Fruit fly (Drosophila melanogaster) whole organism, embryonic: ENCODE data around the gene Ptp10D.
A peak's percentile ranks its signal among the peaks of the same experiment; 100 is the strongest.

Experiments
- BEAF-32 ChIP-seq: fragments of 200-800 bp; sonication (Bioruptor generic); optimal IDR thresholded peaks from 3 replicates; lab custom pipeline; 2017; ENCODE audit warnings: missing biosample characterization, missing genetic modification characterization, mild to moderate bottlenecking, moderate library complexity, missing genetic modification reagents
- CG10431 ChIP-seq: fragments of 200-800 bp; sonication (Bioruptor generic); optimal IDR thresholded peaks from 3 replicates; lab custom pipeline; 2018; ENCODE audit warnings: missing biosample characterization, mild to moderate bottlenecking, missing genetic modification characterization
- CG12659 ChIP-seq: fragments of 200-800 bp; sonication (Bioruptor generic); optimal IDR thresholded peaks from 3 replicates; lab custom pipeline; 2017; ENCODE audit warnings: mild to moderate bottlenecking, missing biosample characterization, missing genetic modification reagents, missing genetic modification characterization
- CG13894 ChIP-seq: fragments of 200-800 bp; sonication (Bioruptor generic); optimal IDR thresholded peaks from 3 replicates; lab custom pipeline; 2018; ENCODE audit warnings: missing biosample characterization, mild to moderate bottlenecking, missing genetic modification characterization, moderate library complexity
- CG14441 ChIP-seq: fragments of 200-800 bp; sonication (Bioruptor generic); IDR thresholded peaks from 2 replicates; pipeline ENCODE4 v1.3.6; 2022; ENCODE audit warnings: missing biosample characterization, missing genetic modification characterization
- CG15601 ChIP-seq: fragments of 200-800 bp; sonication (Bioruptor generic); optimal IDR thresholded peaks from 3 replicates; lab custom pipeline; 2019; ENCODE audit warnings: missing biosample characterization, mild to moderate bottlenecking, missing genetic modification characterization, moderate library complexity
- CG16813 ChIP-seq: fragments of 200-800 bp; sonication (Bioruptor generic); IDR thresholded peaks from 3 replicates; pipeline ENCODE4 v1.3.6; 2022; ENCODE audit warnings: missing biosample characterization, missing genetic modification characterization; ENCODE audit not compliant: partially characterized antibody
- CG18011 ChIP-seq: fragments of 200-800 bp; sonication (Bioruptor generic); optimal IDR thresholded peaks from 2 replicates; lab custom pipeline; 2017; ENCODE audit warnings: missing biosample characterization, missing genetic modification characterization, mild to moderate bottlenecking, moderate library complexity, missing genotype
- CG2889 ChIP-seq: fragments of 200-800 bp; sonication (Bioruptor generic); IDR thresholded peaks from 3 replicates; pipeline ENCODE4 v1.3.6; 2022; ENCODE audit warnings: missing biosample characterization, missing genetic modification characterization
- CG3407 ChIP-seq: fragments of 200-800 bp; sonication (Bioruptor generic); optimal IDR thresholded peaks from 2 replicates; lab custom pipeline; 2018; ENCODE audit warnings: missing biosample characterization, mild to moderate bottlenecking, missing genetic modification characterization
- CG34224 ChIP-seq: fragments of 200-800 bp; sonication (Bioruptor generic); IDR thresholded peaks from 3 replicates; pipeline ENCODE4 v1.3.6; 2022; ENCODE audit warnings: missing biosample characterization, missing genetic modification characterization; ENCODE audit not compliant: partially characterized antibody
- CG6791 ChIP-seq: fragments of 200-800 bp; sonication (Bioruptor generic); IDR thresholded peaks from 3 replicates; pipeline ENCODE4 v1.3.6; 2022; ENCODE audit warnings: missing biosample characterization, missing genetic modification characterization; ENCODE audit not compliant: partially characterized antibody
- CG7786 ChIP-seq: fragments of 200-800 bp; sonication (Bioruptor generic); optimal IDR thresholded peaks from 2 replicates; lab custom pipeline; 2016; ENCODE audit warnings: missing biosample characterization, missing genetic modification characterization
- CG7928 ChIP-seq: fragments of 200-800 bp; sonication (Bioruptor generic); optimal IDR thresholded peaks from 2 replicates; lab custom pipeline; 2017; ENCODE audit warnings: missing biosample characterization, mild to moderate bottlenecking, missing genetic modification characterization
- CG8388 ChIP-seq: fragments of 200-800 bp; sonication (Bioruptor generic); optimal IDR thresholded peaks from 2 replicates; lab custom pipeline; 2019; ENCODE audit warnings: missing biosample characterization, mild to moderate bottlenecking, missing genetic modification characterization, moderate library complexity
- CG9609 ChIP-seq: fragments of 200-800 bp; sonication (Bioruptor generic); optimal IDR thresholded peaks from 3 replicates; lab custom pipeline; 2016; ENCODE audit warnings: missing biosample characterization, missing genetic modification characterization
- CTCF ChIP-seq: fragments of 200-800 bp; sonication (Bioruptor generic); optimal IDR thresholded peaks from 2 replicates; lab custom pipeline; 2017; ENCODE audit warnings: missing biosample characterization, mild to moderate bottlenecking, missing genetic modification characterization, moderate library complexity
- E2f2 ChIP-seq: fragments of 200-800 bp; sonication (Bioruptor generic); IDR thresholded peaks from 2 replicates; pipeline ENCODE4 v1.3.6; 2022; ENCODE audit warnings: missing biosample characterization, missing genetic modification characterization
- Ets97D ChIP-seq: fragments of 200-800 bp; sonication (Bioruptor generic); optimal IDR thresholded peaks from 3 replicates; lab custom pipeline; 2016; ENCODE audit warnings: missing biosample characterization, missing genetic modification characterization
- Fer1 ChIP-seq: fragments of 200-800 bp; sonication (Bioruptor generic); optimal IDR thresholded peaks from 2 replicates; lab custom pipeline; 2017; ENCODE audit warnings: missing biosample characterization, mild to moderate bottlenecking, missing genetic modification characterization
- Gsc ChIP-seq: fragments of 200-800 bp; sonication (Bioruptor generic); IDR thresholded peaks from 2 replicates; pipeline ENCODE4 v1.3.6; 2022; ENCODE audit warnings: missing biosample characterization, missing genetic modification characterization
- Hmr ChIP-seq: fragments of 200-800 bp; sonication (Bioruptor generic); optimal IDR thresholded peaks from 3 replicates; lab custom pipeline; 2017; ENCODE audit warnings: mild to moderate bottlenecking, missing biosample characterization, missing genetic modification reagents, missing genetic modification characterization
- Lhr ChIP-seq: fragments of 200-800 bp; sonication (Bioruptor generic); optimal IDR thresholded peaks from 3 replicates; lab custom pipeline; 2017; ENCODE audit warnings: mild to moderate bottlenecking, missing biosample characterization, missing genetic modification reagents, missing genetic modification characterization
- MBD-R2 ChIP-seq: fragments of 200-800 bp; sonication (Bioruptor generic); IDR thresholded peaks from 2 replicates; pipeline ENCODE4 v1.3.6; 2022; ENCODE audit warnings: missing biosample characterization, missing genetic modification characterization
- MESR4 ChIP-seq: fragments of 200-800 bp; sonication (Bioruptor generic); optimal IDR thresholded peaks from 2 replicates; lab custom pipeline; 2018; ENCODE audit warnings: missing biosample characterization, mild to moderate bottlenecking, missing genetic modification characterization, moderate library complexity
- Med ChIP-seq: fragments of 200-800 bp; sonication (Bioruptor generic); peaks from one replicate; lab custom pipeline; 2016; ENCODE audit warnings: missing biosample characterization, missing genetic modification characterization, mild to moderate bottlenecking, inconsistent platforms, moderate library complexity
- Opbp ChIP-seq: fragments of 200-800 bp; sonication (Bioruptor generic); IDR thresholded peaks from 3 replicates; pipeline ENCODE4 v1.3.6; 2022; ENCODE audit warnings: missing biosample characterization, missing genetic modification characterization; ENCODE audit not compliant: partially characterized antibody
- Sox100B ChIP-seq: fragments of 200-800 bp; sonication (Bioruptor generic); optimal IDR thresholded peaks from 3 replicates; lab custom pipeline; 2018; ENCODE audit warnings: missing biosample characterization, mild to moderate bottlenecking, missing genetic modification characterization
- Sry-β ChIP-seq: fragments of 200-800 bp; sonication (Bioruptor generic); optimal IDR thresholded peaks from 2 replicates; lab custom pipeline; 2018; ENCODE audit warnings: missing biosample characterization, mild to moderate bottlenecking, missing genetic modification characterization, moderate library complexity
- Sry-δ ChIP-seq: fragments of 200-800 bp; sonication (Bioruptor generic); optimal IDR thresholded peaks from 2 replicates; lab custom pipeline; 2016; ENCODE audit warnings: missing biosample characterization, missing genetic modification characterization
- YL-1 ChIP-seq: fragments of 200-800 bp; sonication (Bioruptor generic); optimal IDR thresholded peaks from 3 replicates; lab custom pipeline; 2017; ENCODE audit warnings: missing biosample characterization, mild to moderate bottlenecking, missing genetic modification characterization
- amos ChIP-seq: fragments of 200-800 bp; sonication (Bioruptor generic); IDR thresholded peaks from 2 replicates; pipeline ENCODE4 v1.3.6; 2022; ENCODE audit warnings: missing biosample characterization, missing genetic modification characterization; ENCODE audit not compliant: partially characterized antibody
- bbx ChIP-seq: fragments of 200-800 bp; sonication (Bioruptor generic); IDR thresholded peaks from 2 replicates; pipeline ENCODE4 v1.3.6; 2022; ENCODE audit warnings: missing biosample characterization, missing genetic modification characterization; ENCODE audit not compliant: partially characterized antibody
- chif ChIP-seq, 2 experiments: fragments of 200-800 bp; sonication (Bioruptor generic); optimal IDR thresholded peaks; 3 replicates each; lab custom pipeline; 2016; ENCODE audit warnings: missing biosample characterization in 2 of 2, missing genetic modification characterization in 2 of 2
- chm ChIP-seq: fragments of 200-800 bp; sonication (Bioruptor generic); IDR thresholded peaks from 2 replicates; pipeline ENCODE4 v1.3.6; 2022; ENCODE audit warnings: missing biosample characterization, missing genetic modification characterization
- gfzf ChIP-seq: fragments of 200-800 bp; sonication (Bioruptor generic); optimal IDR thresholded peaks from 2 replicates; lab custom pipeline; 2016; ENCODE audit warnings: missing biosample characterization, mild to moderate bottlenecking, missing genetic modification characterization, moderate library complexity
- hbn ChIP-seq: fragments of 200-800 bp; sonication (Bioruptor generic); IDR thresholded peaks from 2 replicates; pipeline ENCODE4 v1.3.6; 2022; ENCODE audit warnings: missing biosample characterization, missing genetic modification characterization; ENCODE audit not compliant: partially characterized antibody
- nerfin-1 ChIP-seq: fragments of 200-800 bp; sonication (Bioruptor generic); optimal IDR thresholded peaks from 3 replicates; lab custom pipeline; 2019; ENCODE audit warnings: missing biosample characterization, mild to moderate bottlenecking, missing genetic modification characterization, moderate library complexity
- nmo ChIP-seq: fragments of 200-800 bp; sonication (Bioruptor generic); optimal IDR thresholded peaks from 2 replicates; lab custom pipeline; 2018; ENCODE audit warnings: missing biosample characterization, mild to moderate bottlenecking, missing genetic modification characterization, moderate library complexity
- nom ChIP-seq: fragments of 200-800 bp; sonication (Bioruptor generic); optimal IDR thresholded peaks from 2 replicates; lab custom pipeline; 2017; ENCODE audit warnings: missing biosample characterization, missing genetic modification characterization, mild to moderate bottlenecking, moderate library complexity, missing genetic modification reagents
- odd ChIP-seq: fragments of 200-800 bp; sonication (Bioruptor generic); optimal IDR thresholded peaks from 2 replicates; lab custom pipeline; 2017; ENCODE audit warnings: missing biosample characterization, mild to moderate bottlenecking, missing genetic modification characterization
- phol ChIP-seq: fragments of 200-800 bp; sonication (Bioruptor generic); optimal IDR thresholded peaks from 3 replicates; lab custom pipeline; 2018; ENCODE audit warnings: missing biosample characterization, mild to moderate bottlenecking, missing genetic modification characterization, moderate library complexity
- row ChIP-seq: fragments of 200-800 bp; sonication (Bioruptor generic); IDR thresholded peaks from 3 replicates; pipeline ENCODE4 v1.3.6; 2022; ENCODE audit warnings: missing biosample characterization, missing genetic modification characterization
- sd ChIP-seq: fragments of 200-800 bp; sonication (Bioruptor generic); optimal IDR thresholded peaks from 3 replicates; lab custom pipeline; 2018; ENCODE audit warnings: missing biosample characterization, mild to moderate bottlenecking, missing genetic modification characterization, moderate library complexity
- sna ChIP-seq: fragments of 200-800 bp; sonication (Bioruptor generic); IDR thresholded peaks from 2 replicates; pipeline ENCODE4 v1.3.6; 2022; ENCODE audit warnings: missing biosample characterization, missing genetic modification characterization; ENCODE audit not compliant: partially characterized antibody
- sug ChIP-seq: fragments of 200-800 bp; optimal IDR thresholded peaks from 2 replicates; lab custom pipeline; 2019; ENCODE audit warnings: missing biosample characterization, mild to moderate bottlenecking, missing genetic modification characterization, moderate library complexity
- unc-4 ChIP-seq: fragments of 200-800 bp; sonication (Bioruptor generic); IDR thresholded peaks from 2 replicates; pipeline ENCODE4 v1.3.6; 2022; ENCODE audit warnings: missing biosample characterization, missing genetic modification characterization; ENCODE audit not compliant: partially characterized antibody
- zen2 ChIP-seq: fragments of 200-800 bp; sonication (Bioruptor generic); IDR thresholded peaks from 3 replicates; pipeline ENCODE4 v1.3.6; 2022; ENCODE audit warnings: missing biosample characterization, missing genetic modification characterization; ENCODE audit not compliant: partially characterized antibody

Gene Ptp10D

dm6 chrX:11578841-11579240, 43.0 kb upstream of the Ptp10D start:
- TF ChIP-seq unc-4 (GFP tag; lab: Robert Waterston, UW) (peak; percentile 47; the same call in 1 of the 2 replicates), Sox100B (GFP tag; lab: Kevin White, UChicago) (no peak), CG9609 (GFP tag; lab: Kevin White, UChicago) (no peak), CG16813 (GFP tag; lab: Robert Waterston, UW) (peak; percentile 45; the same call in 1 of the 3 replicates), nerfin-1 (tag; lab: Kevin White, UChicago) (peak; percentile 87), sd (tag; lab: Kevin White, UChicago) (peak; percentile 96), CG14441 (GFP tag; lab: Robert Waterston, UW) (no peak), Lhr (GFP tag; lab: Kevin White, UChicago) (peak; percentile 95), sna (GFP tag; lab: Robert Waterston, UW) (0 out of 2 replicates have a peak, but pooled peaks have one; percentile 42), Fer1 (GFP tag; lab: Kevin White, UChicago) (peak; percentile 18), CG34224 (GFP tag; lab: Robert Waterston, UW) (peak; percentile 63), phol (tag; lab: Kevin White, UChicago) (peak; percentile 13), gfzf (GFP tag; lab: Kevin White, UChicago) (peak; percentile 89), MBD-R2 (GFP tag; lab: Robert Waterston, UW) (peak; percentile 21; the same call in 1 of the 2 replicates), MESR4 (peak; percentile 45), bbx (GFP tag; lab: Robert Waterston, UW) (peak; percentile 34; the same call in 1 of the 2 replicates), Ets97D (GFP tag; lab: Kevin White, UChicago) (peak; percentile 68), Opbp (GFP tag; lab: Robert Waterston, UW) (peak; percentile 36; the same call in 1 of the 3 replicates), CG3407 (no peak), row (GFP tag; lab: Robert Waterston, UW) (peak; percentile 47; the same call in 2 of the 3 replicates), chif (GFP tag; optimal IDR thresholded peaks at IDR 0.05; lab: Kevin White, UChicago) (no peak), chm (GFP tag; lab: Robert Waterston, UW) (0 out of 2 replicates have a peak, but pooled peaks have one; percentile 26), Sry-δ (GFP tag; lab: Kevin White, UChicago) (peak; percentile 32), Med (GFP tag; lab: Kevin White, UChicago) (peak; percentile 66), CG10431 (GFP tag; lab: Kevin White, UChicago) (peak; percentile 2), CG7786 (GFP tag; lab: Kevin White, UChicago) (no peak), CG12659 (GFP tag; lab: Kevin White, UChicago) (peak; percentile 50), CG13894 (tag; lab: Kevin White, UChicago) (peak; percentile 46), CG18011 (no peak), E2f2 (GFP tag; lab: Robert Waterston, UW) (peak; percentile 53; the same call in 1 of the 2 replicates), Gsc (no peak), YL-1 (GFP tag; lab: Kevin White, UChicago) (peak; percentile 13), CG6791 (GFP tag; lab: Robert Waterston, UW) (peak; percentile 69), nom (GFP tag; lab: Kevin White, UChicago) (no peak), sug (tag; lab: Kevin White, UChicago) (no peak), CG8388 (no peak), amos (GFP tag; lab: Robert Waterston, UW) (peak; percentile 54), CG15601 (tag; lab: Kevin White, UChicago) (peak; percentile 32), odd (GFP tag; lab: Kevin White, UChicago) (no peak), CTCF (peak; percentile 7), BEAF-32 (GFP tag; lab: Kevin White, UChicago) (peak; percentile 44), hbn (GFP tag; lab: Robert Waterston, UW) (peak; percentile 60), Sry-β (GFP tag; lab: Kevin White, UChicago) (peak; percentile 41), CG7928 (GFP tag; lab: Kevin White, UChicago) (peak; percentile 78), Hmr (GFP tag; lab: Kevin White, UChicago) (peak; percentile 47), nmo (GFP tag; lab: Kevin White, UChicago) (peak; percentile 42), zen2 (GFP tag; lab: Robert Waterston, UW) (peak; percentile 68), CG2889 (no peak)
